Fruit fly (Drosophila melanogaster) whole organism, embryonic: ENCODE measurements around the gene Act87E.

Source experiments
- Adf1 ChIP-seq: fragments of 200-800 bp; sonication (Bioruptor generic); IDR thresholded peaks from 2 replicates; pipeline ENCODE4 v1.3.6; 2022; ENCODE audit warnings: missing biosample characterization, missing genetic modification characterization
- Aef1 ChIP-seq: fragments of 200-800 bp; sonication (Bioruptor generic); IDR thresholded peaks from 3 replicates; pipeline ENCODE4 v1.3.6; 2022; ENCODE audit warnings: missing biosample characterization, missing genetic modification characterization
- Antp ChIP-seq: fragments of 200-800 bp; sonication (Bioruptor generic); optimal IDR thresholded peaks from 3 replicates; lab custom pipeline; 2016; ENCODE audit warnings: missing biosample characterization, missing genetic modification characterization
- CG10979 ChIP-seq: fragments of 200-800 bp; sonication (Bioruptor generic); optimal IDR thresholded peaks from 2 replicates; lab custom pipeline; 2018; ENCODE audit warnings: missing biosample characterization, mild to moderate bottlenecking, missing genetic modification characterization, moderate library complexity
- CG11247 ChIP-seq: fragments of 200-800 bp; sonication (Bioruptor generic); IDR thresholded peaks from 2 replicates; pipeline ENCODE4 v1.3.6; 2022; ENCODE audit warnings: missing biosample characterization, missing genetic modification characterization
- CG11723 ChIP-seq: fragments of 200-800 bp; sonication (Bioruptor generic); optimal IDR thresholded peaks from 2 replicates; lab custom pipeline; 2017; ENCODE audit warnings: missing biosample characterization, mild to moderate bottlenecking, missing genetic modification characterization
- CG14710 ChIP-seq: fragments of 200-800 bp; sonication (Bioruptor generic); optimal IDR thresholded peaks from 3 replicates; lab custom pipeline; 2019; ENCODE audit warnings: missing biosample characterization, mild to moderate bottlenecking, missing genetic modification characterization, moderate library complexity
- CG15269 ChIP-seq: fragments of 200-800 bp; sonication (Bioruptor generic); optimal IDR thresholded peaks from 2 replicates; lab custom pipeline; 2018; ENCODE audit warnings: missing biosample characterization, mild to moderate bottlenecking, missing genetic modification characterization, moderate library complexity
- CG1603 ChIP-seq: fragments of 200-800 bp; sonication (Bioruptor generic); optimal IDR thresholded peaks from 2 replicates; lab custom pipeline; 2019; ENCODE audit warnings: missing biosample characterization, mild to moderate bottlenecking, missing genetic modification characterization, moderate library complexity
- CG17829 ChIP-seq: fragments of 200-800 bp; optimal IDR thresholded peaks from 2 replicates; lab custom pipeline; 2019; ENCODE audit warnings: missing biosample characterization, mild to moderate bottlenecking, missing genetic modification characterization, moderate library complexity
- CG18764 ChIP-seq: fragments of 200-800 bp; sonication (Bioruptor generic); optimal IDR thresholded peaks from 3 replicates; lab custom pipeline; 2016; ENCODE audit warnings: missing biosample characterization, missing genetic modification characterization
- CG32772 ChIP-seq: fragments of 200-800 bp; sonication (Bioruptor generic); IDR thresholded peaks from 2 replicates; pipeline ENCODE4 v1.3.6; 2022; ENCODE audit warnings: missing biosample characterization, missing genetic modification characterization
- CG34376 ChIP-seq: fragments of 200-800 bp; sonication (Bioruptor generic); optimal IDR thresholded peaks from 2 replicates; lab custom pipeline; 2018; ENCODE audit warnings: missing biosample characterization, mild to moderate bottlenecking, missing genetic modification characterization
- CG4404 ChIP-seq: fragments of 200-800 bp; sonication (Bioruptor generic); IDR thresholded peaks from 2 replicates; pipeline ENCODE4 v1.3.6; 2022; ENCODE audit warnings: missing biosample characterization, missing genetic modification characterization
- CG4854 ChIP-seq: fragments of 200-800 bp; sonication (Bioruptor generic); optimal IDR thresholded peaks from 2 replicates; lab custom pipeline; 2016; ENCODE audit warnings: missing biosample characterization, missing genetic modification characterization, inconsistent platforms
- CG6765 ChIP-seq: fragments of 200-800 bp; sonication (Bioruptor generic); optimal IDR thresholded peaks from 3 replicates; lab custom pipeline; 2017; ENCODE audit warnings: missing biosample characterization, mild to moderate bottlenecking, missing genetic modification characterization
- CG8924 ChIP-seq: fragments of 200-800 bp; optimal IDR thresholded peaks from 3 replicates; lab custom pipeline; 2019; ENCODE audit warnings: missing biosample characterization, mild to moderate bottlenecking, missing genetic modification characterization, moderate library complexity
- CTCF ChIP-seq: fragments of 200-800 bp; sonication (Bioruptor generic); optimal IDR thresholded peaks from 2 replicates; lab custom pipeline; 2017; ENCODE audit warnings: missing biosample characterization, mild to moderate bottlenecking, missing genetic modification characterization, moderate library complexity
- CkIIα-i1 ChIP-seq: fragments of 200-800 bp; sonication (Bioruptor generic); IDR thresholded peaks from 2 replicates; pipeline ENCODE4 v1.3.6; 2022; ENCODE audit warnings: missing biosample characterization, missing genetic modification characterization
- D ChIP-seq, 2 experiments: fragments of 200-800 bp in 1 of 2; fragments of >200 bp in 1 of 2; sonication (Bioruptor generic) in 1 of 2; optimal IDR thresholded peaks; 2 replicates in 1 of 2; 3 replicates in 1 of 2; lab custom pipeline; 2017; ENCODE audit warnings: mild to moderate bottlenecking in 1 of 2, missing biosample characterization in 1 of 2, missing genetic modification characterization in 1 of 2, missing genetic modification reagents in 1 of 2
- Dbx ChIP-seq: fragments of 200-800 bp; sonication (Bioruptor generic); IDR thresholded peaks from 3 replicates; pipeline ENCODE4 v1.3.6; 2022; ENCODE audit warnings: missing biosample characterization, missing genetic modification characterization
- Dip2 ChIP-seq: fragments of 200-800 bp; sonication (Bioruptor generic); IDR thresholded peaks from 2 replicates; pipeline ENCODE4 v1.3.6; 2022; ENCODE audit warnings: missing biosample characterization, missing genetic modification characterization
- Eip74EF ChIP-seq, 2 experiments: fragments of 200-800 bp in 1 of 2; fragments of >200 bp in 1 of 2; sonication (Bioruptor generic) in 1 of 2; optimal IDR thresholded peaks; 2 replicates each; lab custom pipeline; 2017 to 2019; ENCODE audit warnings: missing biosample characterization in 2 of 2, missing genetic modification characterization in 2 of 2, mild to moderate bottlenecking in 1 of 2, moderate library complexity in 1 of 2
- GATAe ChIP-seq: fragments of 200-800 bp; sonication (Bioruptor generic); conservative IDR thresholded peaks from 2 replicates; pipeline ENCODE4 v1.3.6; 2022; ENCODE audit warnings: missing biosample characterization, missing genetic modification characterization
- Hr78 ChIP-seq, 2 experiments: fragments of 200-800 bp in 1 of 2; fragments of >200 bp in 1 of 2; sonication (Bioruptor generic) in 1 of 2; optimal IDR thresholded peaks; 2 replicates each; lab custom pipeline; 2017 to 2019; ENCODE audit warnings: missing biosample characterization in 2 of 2, missing genetic modification characterization in 2 of 2, mild to moderate bottlenecking in 1 of 2, moderate library complexity in 1 of 2
- Lpt ChIP-seq: fragments of >200 bp; optimal IDR thresholded peaks from 2 replicates; lab custom pipeline; 2018; ENCODE audit warnings: missing biosample characterization, missing genetic modification characterization
- Myb ChIP-seq: fragments of 200-800 bp; sonication (Bioruptor generic); optimal IDR thresholded peaks from 2 replicates; lab custom pipeline; 2016; ENCODE audit warnings: missing biosample characterization, missing genetic modification characterization
- Six4 ChIP-seq: fragments of 200-800 bp; sonication (Bioruptor generic); optimal IDR thresholded peaks from 2 replicates; lab custom pipeline; 2016; ENCODE audit warnings: missing biosample characterization, missing genetic modification characterization
- Ssrp ChIP-seq: fragments of 200-800 bp; sonication (Bioruptor generic); optimal IDR thresholded peaks from 2 replicates; lab custom pipeline; 2018; ENCODE audit warnings: missing biosample characterization, mild to moderate bottlenecking, missing genetic modification characterization, moderate library complexity
- Xbp1 ChIP-seq: fragments of 200-800 bp; sonication (Bioruptor generic); optimal IDR thresholded peaks from 3 replicates; lab custom pipeline; 2016; ENCODE audit warnings: missing biosample characterization, mild to moderate bottlenecking, missing genetic modification characterization
- bcd ChIP-seq: fragments of 200-800 bp; sonication (Bioruptor generic); optimal IDR thresholded peaks from 2 replicates; lab custom pipeline; 2017; ENCODE audit warnings: missing biosample characterization, mild to moderate bottlenecking, missing genetic modification characterization
- cwo ChIP-seq: fragments of 200-800 bp; sonication (Bioruptor generic); optimal IDR thresholded peaks from 3 replicates; lab custom pipeline; 2017; ENCODE audit warnings: missing biosample characterization, missing genetic modification characterization, mild to moderate bottlenecking, moderate library complexity, missing genetic modification reagents
- dati ChIP-seq: fragments of 200-800 bp; sonication (Bioruptor generic); IDR thresholded peaks from 2 replicates; pipeline ENCODE4 v1.3.6; 2022; ENCODE audit warnings: missing biosample characterization, missing genetic modification characterization
- dmrt11E ChIP-seq: fragments of 200-800 bp; sonication (Bioruptor generic); optimal IDR thresholded peaks from 3 replicates; lab custom pipeline; 2018; ENCODE audit warnings: missing biosample characterization, mild to moderate bottlenecking, missing genetic modification characterization, moderate library complexity
- esg ChIP-seq: fragments of 200-800 bp; sonication (Bioruptor generic); conservative IDR thresholded peaks from 2 replicates; pipeline ENCODE4 v1.3.6; 2022; ENCODE audit warnings: missing biosample characterization, missing genetic modification characterization
- eyg ChIP-seq: fragments of 200-800 bp; sonication (Bioruptor generic); optimal IDR thresholded peaks from 3 replicates; lab custom pipeline; 2016; ENCODE audit warnings: missing biosample characterization, missing genetic modification characterization
- fru ChIP-seq: fragments of >200 bp; optimal IDR thresholded peaks from 2 replicates; lab custom pipeline; 2017
- gt ChIP-seq: fragments of 200-800 bp; sonication (Bioruptor generic); IDR thresholded peaks from 2 replicates; pipeline ENCODE4 v1.3.6; 2022; ENCODE audit warnings: missing biosample characterization, missing genetic modification characterization
- hb ChIP-seq: fragments of 200-800 bp; sonication (Bioruptor generic); IDR thresholded peaks from 3 replicates; pipeline ENCODE4 v1.3.6; 2022; ENCODE audit warnings: missing biosample characterization, missing genetic modification characterization; ENCODE audit not compliant: partially characterized antibody
- jumu ChIP-seq: fragments of 200-800 bp; sonication (Bioruptor generic); optimal IDR thresholded peaks from 3 replicates; lab custom pipeline; 2016; ENCODE audit warnings: missing biosample characterization, missing genetic modification characterization
- kni ChIP-seq: fragments of 200-800 bp; sonication (Bioruptor generic); optimal IDR thresholded peaks from 3 replicates; lab custom pipeline; 2017; ENCODE audit warnings: mild to moderate bottlenecking, missing biosample characterization, missing genetic modification reagents, missing genetic modification characterization
- pb ChIP-seq: fragments of 200-800 bp; sonication (Bioruptor generic); optimal IDR thresholded peaks from 3 replicates; lab custom pipeline; 2016; ENCODE audit warnings: missing biosample characterization, missing genetic modification characterization
- pita ChIP-seq: fragments of 200-800 bp; sonication (Bioruptor generic); optimal IDR thresholded peaks from 2 replicates; lab custom pipeline; 2017; ENCODE audit warnings: missing biosample characterization, mild to moderate bottlenecking, missing genetic modification characterization
- ranshi ChIP-seq: fragments of 200-800 bp; sonication (Bioruptor generic); IDR thresholded peaks from 2 replicates; pipeline ENCODE4 v1.3.6; 2022; ENCODE audit warnings: missing biosample characterization, missing genetic modification characterization
- run ChIP-seq: fragments of 200-800 bp; sonication (Bioruptor generic); optimal IDR thresholded peaks from 3 replicates; lab custom pipeline; 2018; ENCODE audit warnings: missing biosample characterization, mild to moderate bottlenecking, missing genetic modification characterization
- sens ChIP-seq: fragments of 200-800 bp; sonication (Bioruptor generic); peaks from one replicate; lab custom pipeline; 2016; ENCODE audit warnings: missing biosample characterization, missing genetic modification characterization
- sisA ChIP-seq: fragments of 200-800 bp; sonication (Bioruptor generic); IDR thresholded peaks from 2 replicates; pipeline ENCODE4 v1.3.6; 2022; ENCODE audit warnings: missing biosample characterization, missing genetic modification characterization
- tin ChIP-seq: fragments of 200-800 bp; sonication (Bioruptor generic); optimal IDR thresholded peaks from 3 replicates; lab custom pipeline; 2016; ENCODE audit warnings: missing biosample characterization, missing genetic modification characterization
- tio ChIP-seq: fragments of 200-800 bp; sonication (Bioruptor generic); optimal IDR thresholded peaks from 2 replicates; lab custom pipeline; 2017; ENCODE audit warnings: missing biosample characterization, missing genetic modification characterization, inconsistent platforms
- twi ChIP-seq: fragments of 200-800 bp; optimal IDR thresholded peaks from 2 replicates; lab custom pipeline; 2019; ENCODE audit warnings: missing biosample characterization, mild to moderate bottlenecking, missing genetic modification characterization, moderate library complexity
- z ChIP-seq: fragments of 200-800 bp; sonication (Bioruptor generic); IDR thresholded peaks from 3 replicates; pipeline ENCODE4 v1.3.6; 2022; ENCODE audit warnings: missing biosample characterization, missing genetic modification characterization

The Act87E gene

DNA sequence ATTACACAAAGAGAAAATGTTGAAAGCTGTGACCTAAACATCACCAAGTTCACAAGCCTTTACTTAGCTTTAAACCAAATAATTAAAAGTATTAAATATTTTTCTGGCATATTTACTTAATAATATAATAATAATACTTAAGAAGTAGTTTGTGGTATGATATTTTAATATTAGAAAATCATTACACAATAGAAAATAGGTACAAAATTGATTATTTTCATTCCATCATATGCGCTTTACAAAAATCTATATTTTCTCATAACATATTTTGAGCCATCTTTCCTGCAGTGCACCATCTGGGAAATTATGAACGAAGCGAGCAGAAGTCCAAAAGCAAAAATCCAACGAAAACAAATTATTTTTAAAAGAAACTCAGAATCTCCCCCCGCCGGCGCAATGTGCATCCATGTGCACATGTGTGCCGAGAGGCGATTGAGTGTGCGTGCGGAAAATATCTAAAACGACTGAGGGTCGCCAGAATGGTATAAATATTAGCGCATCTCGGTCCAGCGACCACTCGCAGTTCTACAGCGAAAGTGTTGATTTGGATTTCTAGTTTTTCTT is at the start of gene Act87E (continued):
- TF ChIP-seq CG15269 (tag; lab: Kevin White, UChicago) = peak; percentile 69
- TF ChIP-seq CG4854 (GFP tag; lab: Kevin White, UChicago) = no peak
- peak; percentile 73 for TF ChIP-seq sens (GFP tag; lab: Kevin White, UChicago)
- TF ChIP-seq Antp (GFP tag; lab: Kevin White, UChicago) = no peak
- TF ChIP-seq tio (GFP tag; lab: Kevin White, UChicago) = peak; percentile 65
- TF ChIP-seq Xbp1 (GFP tag; lab: Kevin White, UChicago) = peak; percentile 52
- peak; percentile 85 for TF ChIP-seq CG17829
- peak; percentile 84 for TF ChIP-seq dmrt11E (tag; lab: Kevin White, UChicago)
- no peak for TF ChIP-seq D (optimal IDR thresholded peaks at IDR 0.05; lab: Kevin White, UChicago)
- TF ChIP-seq D (GFP tag; optimal IDR thresholded peaks at IDR 0.05; lab: Kevin White, UChicago) = peak; percentile 67
- peak; percentile 84 for TF ChIP-seq CG8924 (tag; lab: Kevin White, UChicago)
- TF ChIP-seq CG32772 (GFP tag; lab: Robert Waterston, UW) = peak; percentile 26; the same call in 1 of the 2 replicates
- no peak for TF ChIP-seq pita (GFP tag; lab: Kevin White, UChicago)
- TF ChIP-seq Adf1 (GFP tag; lab: Robert Waterston, UW) = no peak
- peak; percentile 37 for TF ChIP-seq run (tag; lab: Kevin White, UChicago)
- TF ChIP-seq CG4404 (GFP tag; lab: Robert Waterston, UW) = peak; percentile 59
- no peak for TF ChIP-seq kni
- TF ChIP-seq CG1603 (tag; lab: Kevin White, UChicago) = no peak
- TF ChIP-seq Dip2 (GFP tag; lab: Robert Waterston, UW) = no peak
- TF ChIP-seq twi (tag; lab: Kevin White, UChicago) = peak; percentile 98
- no peak; the same call in 1 of the 2 replicates for TF ChIP-seq ranshi (GFP tag; lab: Robert Waterston, UW)
- TF ChIP-seq eyg (GFP tag; lab: Kevin White, UChicago) = no peak
- no peak for TF ChIP-seq Myb
- no peak for TF ChIP-seq z (GFP tag; lab: Robert Waterston, UW)
- TF ChIP-seq jumu (GFP tag; lab: Kevin White, UChicago) = no peak
- TF ChIP-seq sisA = peak; percentile 55; the same call in 1 of the 2 replicates
- peak; percentile 63 for TF ChIP-seq bcd (GFP tag; lab: Kevin White, UChicago)
- TF ChIP-seq Hr78 (GFP tag; optimal IDR thresholded peaks at IDR 0.05; lab: Kevin White, UChicago) = peak in 1 of 2 experiments; percentile 60
- TF ChIP-seq CTCF (GFP tag; lab: Kevin White, UChicago) = no peak
- peak; percentile 41; the same call in 1 of the 3 replicates for TF ChIP-seq Dbx
- 0 out of 2 replicates have a peak, but pooled peaks have one; percentile 18 for TF ChIP-seq CG11247 (GFP tag; lab: Robert Waterston, UW)
- peak; percentile 39 for TF ChIP-seq cwo (GFP tag; lab: Kevin White, UChicago)
- no peak for TF ChIP-seq GATAe (GFP tag; lab: Robert Waterston, UW)
- no peak for TF ChIP-seq CG18764 (GFP tag; lab: Kevin White, UChicago)
- TF ChIP-seq esg = peak; percentile 41; the same call in 1 of the 2 replicates
- TF ChIP-seq hb (GFP tag; lab: Robert Waterston, UW) = no peak
- TF ChIP-seq CG34376 (GFP tag; lab: Kevin White, UChicago) = no peak
- TF ChIP-seq Eip74EF (GFP tag; optimal IDR thresholded peaks at IDR 0.05; lab: Kevin White, UChicago) = peak in 1 of 2 experiments; percentile 72
- TF ChIP-seq Aef1 = 0 out of 3 replicates have a peak, but pooled peaks have one; percentile 30
- TF ChIP-seq CG6765 (GFP tag; lab: Kevin White, UChicago) = no peak
- no peak for TF ChIP-seq CkIIα-i1 (GFP tag; lab: Robert Waterston, UW)
- peak; percentile 40 for TF ChIP-seq Six4 (GFP tag; lab: Kevin White, UChicago)
- peak; percentile 58 for TF ChIP-seq tin (GFP tag; lab: Kevin White, UChicago)
- TF ChIP-seq pb (GFP tag; lab: Kevin White, UChicago) = no peak
- peak; percentile 89 for TF ChIP-seq CG10979 (tag; lab: Kevin White, UChicago)
- no peak for TF ChIP-seq fru (lab: Kevin White, UChicago)
- no peak for TF ChIP-seq gt (GFP tag; lab: Robert Waterston, UW)
- no peak for TF ChIP-seq Lpt
- TF ChIP-seq CG14710 (tag; lab: Kevin White, UChicago) = peak; percentile 84
- TF ChIP-seq dati (GFP tag; lab: Robert Waterston, UW) = no peak
- peak; percentile 45 for TF ChIP-seq CG11723 (GFP tag; lab: Kevin White, UChicago)
- peak; percentile 78 for TF ChIP-seq Ssrp
